Fruit fly (Drosophila melanogaster): ENCODE data around the gene CG10366.
A peak's percentile ranks its signal among the peaks of the same experiment; 100 is the strongest.

CG10366 gene

dm6 chr2L:19546869-19547710, 36.9 kb upstream of the CG10366 start, which contains the start of gene CG10337:
CG10337 (minus strand) TSS chr2L:19546959.
- peak; percentile 83 for TF ChIP-seq CG8159 (tag; optimal IDR thresholded peaks at IDR 0.05)
- TF ChIP-seq Pif1B (GFP tag; optimal IDR thresholded peaks at IDR 0.05), result peak; percentile 34
- no peak for TF ChIP-seq CG32121 (GFP tag; IDR thresholded peaks at IDR 0.05)
- TF ChIP-seq Ets98B (GFP tag; IDR thresholded peaks at IDR 0.05), result 0 out of 2 replicates have a peak, but pooled peaks have one; percentile 12
- no peak for TF ChIP-seq Pif1A (GFP tag; optimal IDR thresholded peaks at IDR 0.05)

- no peak for TF ChIP-seq CG8301 (tag; optimal IDR thresholded peaks at IDR 0.05)
- TF ChIP-seq Pif1A (GFP tag; optimal IDR thresholded peaks at IDR 0.05), result no peak
- 0 out of 2 replicates have a peak, but pooled peaks have one; percentile 7 for TF ChIP-seq CG12605 (GFP tag; IDR thresholded peaks at IDR 0.05)
- peak; percentile 31 for TF ChIP-seq EcR (GFP tag; optimal IDR thresholded peaks at IDR 0.05)
- TF ChIP-seq CG8159 (tag; optimal IDR thresholded peaks at IDR 0.05), result no peak
- TF ChIP-seq CG15710 (tag; optimal IDR thresholded peaks at IDR 0.05), result no peak
- no peak for TF ChIP-seq D1 (tag; optimal IDR thresholded peaks at IDR 0.05)
Observed at dm6 chr2L:19548158-19548557, 35.9 kb upstream of the CG10366 start, which contains the start of gene Tep4. Tep4 (plus strand) TSS chr2L:19548507.

- TF ChIP-seq Pif1A (GFP tag; optimal IDR thresholded peaks at IDR 0.05) (no peak), fd96Ca (GFP tag; IDR thresholded peaks at IDR 0.05) (no peak), rn (GFP tag; IDR thresholded peaks at IDR 0.05) (no peak), CG17806 (tag; optimal IDR thresholded peaks at IDR 0.05) (no peak), Pif1B (GFP tag; optimal IDR thresholded peaks at IDR 0.05) (peak; percentile 53), CG34367 (tag; optimal IDR thresholded peaks at IDR 0.05) (peak; percentile 28), CG32121 (GFP tag; IDR thresholded peaks at IDR 0.05) (no peak), CG9948 (tag; optimal IDR thresholded peaks at IDR 0.05) (no peak), CG14655 (GFP tag; optimal IDR thresholded peaks at IDR 0.05) (no peak), CG8159 (tag; optimal IDR thresholded peaks at IDR 0.05) (no peak), Snoo (tag; optimal IDR thresholded peaks at IDR 0.05) (peak; percentile 50), CG10348 (GFP tag; IDR thresholded peaks at IDR 0.05) (no peak), gl (tag; optimal IDR thresholded peaks at IDR 0.05) (peak; percentile 65), CG4496 (GFP tag; IDR thresholded peaks at IDR 0.05) (peak; percentile 89), CG8301 (tag; optimal IDR thresholded peaks at IDR 0.05) (no peak), EcR (GFP tag; optimal IDR thresholded peaks at IDR 0.05) (peak; percentile 94)
Observed at dm6 chr2L:19549412-19549811, 34.6 kb upstream of the CG10366 start.

dm6 chr2L:19563029-19563980, 20.7 kb upstream of the CG10366 start, which contains the start of gene CG13078:
CG13078 (plus strand) TSS chr2L:19563930.
- TF ChIP-seq D1 (tag; optimal IDR thresholded peaks at IDR 0.05) (no peak), CG34367 (tag; optimal IDR thresholded peaks at IDR 0.05) (no peak), Snoo (tag; optimal IDR thresholded peaks at IDR 0.05) (no peak)

- TF ChIP-seq CG8159 (tag; optimal IDR thresholded peaks at IDR 0.05), result no peak
- TF ChIP-seq gl (tag; optimal IDR thresholded peaks at IDR 0.05), result peak; percentile 63
- TF ChIP-seq CG10348 (GFP tag; IDR thresholded peaks at IDR 0.05), result no peak
- TF ChIP-seq CG8301 (tag; optimal IDR thresholded peaks at IDR 0.05), result no peak
Observed at dm6 chr2L:19565233-19565898, 18.7 kb upstream of the CG10366 start, which contains the start of gene CG13077. CG13077 (plus strand) TSS chr2L:19565863.

- no peak for TF ChIP-seq CG34367 (tag; optimal IDR thresholded peaks at IDR 0.05)
- TF ChIP-seq D1 (tag; optimal IDR thresholded peaks at IDR 0.05), result no peak
- TF ChIP-seq CG9948 (tag; optimal IDR thresholded peaks at IDR 0.05), result no peak
- TF ChIP-seq CG12605 (GFP tag; IDR thresholded peaks at IDR 0.05), result no peak
- no peak for TF ChIP-seq CG4496 (GFP tag; IDR thresholded peaks at IDR 0.05)
- TF ChIP-seq Pif1B (GFP tag; optimal IDR thresholded peaks at IDR 0.05), result no peak
- no peak for TF ChIP-seq Ets98B (GFP tag; IDR thresholded peaks at IDR 0.05)
- TF ChIP-seq EcR (GFP tag; optimal IDR thresholded peaks at IDR 0.05), result no peak
- TF ChIP-seq CG8301 (tag; optimal IDR thresholded peaks at IDR 0.05), result no peak
- no peak for TF ChIP-seq rn (GFP tag; IDR thresholded peaks at IDR 0.05)
- no peak for TF ChIP-seq gl (tag; optimal IDR thresholded peaks at IDR 0.05)
- no peak for TF ChIP-seq CG10348 (GFP tag; IDR thresholded peaks at IDR 0.05)
- no peak for TF ChIP-seq CG15710 (tag; optimal IDR thresholded peaks at IDR 0.05)
- TF ChIP-seq CG32121 (GFP tag; IDR thresholded peaks at IDR 0.05), result no peak
- TF ChIP-seq Snoo (tag; optimal IDR thresholded peaks at IDR 0.05), result no peak
- TF ChIP-seq Pif1A (GFP tag; optimal IDR thresholded peaks at IDR 0.05), result no peak
- TF ChIP-seq CG14655 (GFP tag; optimal IDR thresholded peaks at IDR 0.05), result no peak
- TF ChIP-seq fd96Ca (GFP tag; IDR thresholded peaks at IDR 0.05), result no peak
- TF ChIP-seq CG8159 (tag; optimal IDR thresholded peaks at IDR 0.05), result no peak
Observed at dm6 chr2L:19567305-19567898, 16.6 kb upstream of the CG10366 start.
